Fruit fly (Drosophila melanogaster): ENCODE results near the gene PGRP-SB2.

dm6 chr3L:16702866-16703265 lies 23.5 kb upstream of the PGRP-SB2 start:
- no peak for TF ChIP-seq CTCF (optimal IDR thresholded peaks at IDR 0.05)
- TF ChIP-seq CG8478 (optimal IDR thresholded peaks at IDR 0.05) = no peak
